Fruit fly (Drosophila melanogaster) whole organism, embryonic: ENCODE data around the gene CG8891.

Experiments used
- ATbp ChIP-seq: fragments of 200-800 bp; sonication (Bioruptor generic); optimal IDR thresholded peaks from 2 replicates; lab custom pipeline; 2017; ENCODE audit warnings: missing biosample characterization, mild to moderate bottlenecking, missing genetic modification characterization, missing genetic modification reagents
- B-H2 ChIP-seq: fragments of 200-800 bp; sonication (Bioruptor generic); optimal IDR thresholded peaks from 2 replicates; lab custom pipeline; 2018; ENCODE audit warnings: missing biosample characterization, mild to moderate bottlenecking, missing genetic modification characterization
- Bteb2 ChIP-seq: fragments of 200-800 bp; sonication (Bioruptor generic); optimal IDR thresholded peaks from 2 replicates; lab custom pipeline; 2016; ENCODE audit warnings: missing biosample characterization, missing genetic modification characterization
- CG10209 ChIP-seq: fragments of 200-800 bp; sonication (Bioruptor generic); optimal IDR thresholded peaks from 3 replicates; lab custom pipeline; 2017; ENCODE audit warnings: missing biosample characterization, mild to moderate bottlenecking, missing genetic modification characterization, missing genetic modification reagents
- CG12659 ChIP-seq: fragments of 200-800 bp; sonication (Bioruptor generic); optimal IDR thresholded peaks from 3 replicates; lab custom pipeline; 2017; ENCODE audit warnings: mild to moderate bottlenecking, missing biosample characterization, missing genetic modification reagents, missing genetic modification characterization
- CG13287 ChIP-seq: fragments of 200-800 bp; sonication (Bioruptor generic); IDR thresholded peaks from 2 replicates; pipeline ENCODE4 v1.3.6; 2022; ENCODE audit warnings: missing biosample characterization, missing genetic modification characterization; ENCODE audit not compliant: partially characterized antibody
- CG14710 ChIP-seq: fragments of 200-800 bp; sonication (Bioruptor generic); optimal IDR thresholded peaks from 3 replicates; lab custom pipeline; 2019; ENCODE audit warnings: missing biosample characterization, mild to moderate bottlenecking, missing genetic modification characterization, moderate library complexity
- CG15269 ChIP-seq: fragments of 200-800 bp; sonication (Bioruptor generic); optimal IDR thresholded peaks from 2 replicates; lab custom pipeline; 2018; ENCODE audit warnings: missing biosample characterization, mild to moderate bottlenecking, missing genetic modification characterization, moderate library complexity
- CG17612 ChIP-seq: fragments of 200-800 bp; sonication (Bioruptor generic); IDR thresholded peaks from 2 replicates; pipeline ENCODE4 v1.3.6; 2022; ENCODE audit warnings: missing biosample characterization, missing genetic modification characterization
- CG34422 ChIP-seq: fragments of 200-800 bp; sonication (Bioruptor generic); IDR thresholded peaks from 3 replicates; pipeline ENCODE4 v1.3.6; 2022; ENCODE audit warnings: missing biosample characterization, missing genetic modification characterization
- CG3838 ChIP-seq: fragments of 200-800 bp; sonication (Bioruptor generic); optimal IDR thresholded peaks from 3 replicates; lab custom pipeline; 2016; ENCODE audit warnings: missing biosample characterization, missing genetic modification characterization
- CG7357 ChIP-seq: fragments of 200-800 bp; sonication (Bioruptor generic); IDR thresholded peaks from 3 replicates; pipeline ENCODE4 v1.3.6; 2022; ENCODE audit warnings: missing biosample characterization, missing genetic modification characterization
- CG7839 ChIP-seq: fragments of 200-800 bp; sonication (Bioruptor generic); optimal IDR thresholded peaks from 3 replicates; lab custom pipeline; 2018; ENCODE audit warnings: missing biosample characterization, mild to moderate bottlenecking, missing genetic modification characterization, moderate library complexity
- CG7928 ChIP-seq: fragments of 200-800 bp; sonication (Bioruptor generic); optimal IDR thresholded peaks from 2 replicates; lab custom pipeline; 2017; ENCODE audit warnings: missing biosample characterization, mild to moderate bottlenecking, missing genetic modification characterization
- CG7987 ChIP-seq: fragments of 200-800 bp; sonication (Bioruptor generic); optimal IDR thresholded peaks from 2 replicates; lab custom pipeline; 2018; ENCODE audit warnings: missing biosample characterization, mild to moderate bottlenecking, missing genetic modification characterization, moderate library complexity
- CG9727 ChIP-seq: fragments of 200-800 bp; sonication (Bioruptor generic); optimal IDR thresholded peaks from 3 replicates; lab custom pipeline; 2017; ENCODE audit warnings: missing biosample characterization, mild to moderate bottlenecking, missing genetic modification characterization
- CG9797 ChIP-seq: fragments of 200-800 bp; sonication (Bioruptor generic); optimal IDR thresholded peaks from 3 replicates; lab custom pipeline; 2018; ENCODE audit warnings: missing biosample characterization, mild to moderate bottlenecking, missing genetic modification characterization
- CTCF ChIP-seq: fragments of 200-800 bp; sonication (Bioruptor generic); optimal IDR thresholded peaks from 2 replicates; lab custom pipeline; 2017; ENCODE audit warnings: missing biosample characterization, mild to moderate bottlenecking, missing genetic modification characterization, moderate library complexity
- Fer3 ChIP-seq: fragments of 200-800 bp; sonication (Bioruptor generic); optimal IDR thresholded peaks from 2 replicates; lab custom pipeline; 2018; ENCODE audit warnings: missing biosample characterization, mild to moderate bottlenecking, missing genetic modification characterization, moderate library complexity
- GATAe ChIP-seq: fragments of 200-800 bp; sonication (Bioruptor generic); conservative IDR thresholded peaks from 2 replicates; pipeline ENCODE4 v1.3.6; 2022; ENCODE audit warnings: missing biosample characterization, missing genetic modification characterization
- HHEX ChIP-seq: fragments of 200-800 bp; sonication (Bioruptor generic); optimal IDR thresholded peaks from 3 replicates; lab custom pipeline; 2017; ENCODE audit warnings: missing biosample characterization, mild to moderate bottlenecking, missing genetic modification characterization, missing genetic modification reagents
- Lhr ChIP-seq: fragments of 200-800 bp; sonication (Bioruptor generic); optimal IDR thresholded peaks from 3 replicates; lab custom pipeline; 2017; ENCODE audit warnings: mild to moderate bottlenecking, missing biosample characterization, missing genetic modification reagents, missing genetic modification characterization
- Sin3A ChIP-seq: fragments of >200 bp; optimal IDR thresholded peaks from 2 replicates; lab custom pipeline; 2018
- Tbp ChIP-seq: fragments of >200 bp; optimal IDR thresholded peaks from 2 replicates; lab custom pipeline; 2018; ENCODE audit warnings: missing biosample characterization, missing genetic modification characterization
- Xrp1 ChIP-seq: fragments of 200-800 bp; sonication (Bioruptor generic); IDR thresholded peaks from 2 replicates; pipeline ENCODE4 v1.3.6; 2022; ENCODE audit warnings: missing biosample characterization, missing genetic modification characterization
- az2 ChIP-seq: fragments of 200-800 bp; sonication (Bioruptor generic); optimal IDR thresholded peaks from 3 replicates; lab custom pipeline; 2016; ENCODE audit warnings: missing biosample characterization, missing genetic modification characterization
- bowl ChIP-seq: fragments of 200-800 bp; sonication (Bioruptor generic); IDR thresholded peaks from 2 replicates; pipeline ENCODE4 v1.3.6; 2022; ENCODE audit warnings: missing biosample characterization, missing genetic modification characterization
- br ChIP-seq: fragments of >200 bp; optimal IDR thresholded peaks from 2 replicates; lab custom pipeline; 2017
- caup ChIP-seq: fragments of 200-800 bp; sonication (Bioruptor generic); optimal IDR thresholded peaks from 3 replicates; lab custom pipeline; 2017; ENCODE audit warnings: missing biosample characterization, mild to moderate bottlenecking, missing genetic modification characterization, moderate library complexity; ENCODE audit not compliant: severe bottlenecking
- ems ChIP-seq: fragments of 200-800 bp; sonication (Bioruptor generic); optimal IDR thresholded peaks from 3 replicates; lab custom pipeline; 2016; ENCODE audit warnings: missing biosample characterization, missing genetic modification characterization
- eyg ChIP-seq: fragments of 200-800 bp; sonication (Bioruptor generic); optimal IDR thresholded peaks from 3 replicates; lab custom pipeline; 2016; ENCODE audit warnings: missing biosample characterization, missing genetic modification characterization
- fd102C ChIP-seq: fragments of 200-800 bp; sonication (Bioruptor generic); optimal IDR thresholded peaks from 2 replicates; lab custom pipeline; 2018; ENCODE audit warnings: missing biosample characterization, mild to moderate bottlenecking, missing genetic modification characterization, moderate library complexity
- gcm ChIP-seq: fragments of 200-800 bp; sonication (Bioruptor generic); optimal IDR thresholded peaks from 2 replicates; lab custom pipeline; 2019; ENCODE audit warnings: missing biosample characterization, mild to moderate bottlenecking, missing genetic modification characterization, moderate library complexity
- grau ChIP-seq: fragments of 200-800 bp; optimal IDR thresholded peaks from 3 replicates; lab custom pipeline; 2019; ENCODE audit warnings: missing biosample characterization, mild to moderate bottlenecking, missing genetic modification characterization, moderate library complexity
- gsb-n ChIP-seq: fragments of 200-800 bp; sonication (Bioruptor generic); optimal IDR thresholded peaks from 3 replicates; lab custom pipeline; 2018; ENCODE audit warnings: missing biosample characterization, mild to moderate bottlenecking, missing genetic modification characterization
- h ChIP-seq: fragments of >200 bp; optimal IDR thresholded peaks from 2 replicates; lab custom pipeline; 2017
- hth ChIP-seq: fragments of >200 bp; optimal IDR thresholded peaks from 2 replicates; lab custom pipeline; 2017; ENCODE audit warnings: inconsistent platforms
- lola ChIP-seq, 3 experiments: fragments of >200 bp in 2 of 3; fragments of 200-800 bp in 1 of 3; sonication (Bioruptor generic) in 1 of 3; optimal IDR thresholded peaks; 2 replicates each; lab custom pipeline; 2017 to 2019; ENCODE audit warnings: missing biosample characterization in 3 of 3, missing genetic modification characterization in 3 of 3, mild to moderate bottlenecking in 1 of 3, moderate library complexity in 1 of 3
- nerfin-2 ChIP-seq: fragments of 200-800 bp; sonication (Bioruptor generic); IDR thresholded peaks from 2 replicates; pipeline ENCODE4 v1.3.6; 2022; ENCODE audit warnings: missing biosample characterization, missing genetic modification characterization; ENCODE audit not compliant: partially characterized antibody
- peb ChIP-seq: fragments of 200-800 bp; sonication (Bioruptor generic); IDR thresholded peaks from 2 replicates; pipeline ENCODE4 v1.3.6; 2022; ENCODE audit warnings: missing biosample characterization, missing genetic modification characterization
- pho ChIP-seq: fragments of 200-800 bp; sonication (Bioruptor generic); optimal IDR thresholded peaks from 2 replicates; lab custom pipeline; 2016; ENCODE audit warnings: missing biosample characterization, missing genetic modification characterization
- prd ChIP-seq, 3 experiments: fragments of >200 bp in 2 of 3; fragments of 200-800 bp in 1 of 3; sonication (Bioruptor generic) in 1 of 3; optimal IDR thresholded peaks in 2 of 3; IDR thresholded peaks in 1 of 3; 2 replicates in 2 of 3; 3 replicates in 1 of 3; pipeline versions ENCODE4 v1.3.6 to Lab custom; 2017 to 2022; ENCODE audit warnings: missing biosample characterization in 1 of 3, missing genetic modification characterization in 1 of 3
- row ChIP-seq: fragments of 200-800 bp; sonication (Bioruptor generic); IDR thresholded peaks from 3 replicates; pipeline ENCODE4 v1.3.6; 2022; ENCODE audit warnings: missing biosample characterization, missing genetic modification characterization
- salm ChIP-seq: fragments of 200-800 bp; sonication (Bioruptor generic); optimal IDR thresholded peaks from 2 replicates; lab custom pipeline; 2018; ENCODE audit warnings: missing biosample characterization, mild to moderate bottlenecking, missing genetic modification characterization
- sr ChIP-seq: fragments of 200-800 bp; sonication (Bioruptor generic); IDR thresholded peaks from 3 replicates; pipeline ENCODE4 v1.3.6; 2022; ENCODE audit warnings: missing biosample characterization, missing genetic modification characterization
- ssp ChIP-seq: fragments of 200-800 bp; sonication (Bioruptor generic); IDR thresholded peaks from 2 replicates; pipeline ENCODE4 v1.3.6; 2022; ENCODE audit warnings: missing biosample characterization, missing genetic modification characterization
- stwl ChIP-seq: fragments of 200-800 bp; sonication (Bioruptor generic); optimal IDR thresholded peaks from 3 replicates; lab custom pipeline; 2018; ENCODE audit warnings: missing biosample characterization, mild to moderate bottlenecking, missing genetic modification characterization, moderate library complexity
- tll ChIP-seq, 2 experiments: fragments of 200-800 bp in 1 of 2; fragments of >200 bp in 1 of 2; sonication (Bioruptor generic) in 1 of 2; optimal IDR thresholded peaks; 2 replicates each; lab custom pipeline; 2017 to 2019; ENCODE audit warnings: missing biosample characterization in 2 of 2, missing genetic modification characterization in 2 of 2, mild to moderate bottlenecking in 1 of 2, moderate library complexity in 1 of 2
- toy ChIP-seq: fragments of 200-800 bp; sonication (Bioruptor generic); IDR thresholded peaks from 2 replicates; pipeline ENCODE4 v1.3.6; 2022; ENCODE audit warnings: missing biosample characterization, missing genetic modification characterization
- trh ChIP-seq: fragments of 200-800 bp; sonication (Bioruptor generic); optimal IDR thresholded peaks from 2 replicates; lab custom pipeline; 2016; ENCODE audit warnings: missing biosample characterization, missing genetic modification characterization
- zen ChIP-seq: fragments of 200-800 bp; sonication (Bioruptor generic); optimal IDR thresholded peaks from 3 replicates; lab custom pipeline; 2018; ENCODE audit warnings: missing biosample characterization, mild to moderate bottlenecking, missing genetic modification characterization, moderate library complexity

CG8891 gene

dm6 chr2L:5010784-5011260 is 31.6 kb upstream of the CG8891 start, which contains the start of the genes CG31917, Tfb5 and SelT (continued):
- TF ChIP-seq CG12659 (peak; percentile 84), salm (tag; lab: Kevin White, UChicago) (peak; percentile 10), Lhr (GFP tag; lab: Kevin White, UChicago) (peak; percentile 28), gcm (GFP tag; lab: Kevin White, UChicago) (peak; percentile 61), grau (tag; lab: Kevin White, UChicago) (peak; percentile 69), nerfin-2 (GFP tag; lab: Robert Waterston, UW) (peak; percentile 37; the same call in 1 of the 2 replicates), sr (GFP tag; lab: Robert Waterston, UW) (no peak), Tbp (no peak), ems (peak; percentile 8), CG34422 (GFP tag; lab: Robert Waterston, UW) (peak; percentile 39; the same call in 2 of the 3 replicates), GATAe (GFP tag; lab: Robert Waterston, UW) (no peak), pho (GFP tag; lab: Kevin White, UChicago) (peak; percentile 77), peb (GFP tag; lab: Robert Waterston, UW) (no peak), row (GFP tag; lab: Robert Waterston, UW) (peak; percentile 95), stwl (tag; lab: Kevin White, UChicago) (peak; percentile 49), B-H2 (GFP tag; lab: Kevin White, UChicago) (peak; percentile 42), Bteb2 (peak; percentile 36), fd102C (GFP tag; lab: Kevin White, UChicago) (no peak), az2 (GFP tag; lab: Kevin White, UChicago) (peak; percentile 36), Fer3 (tag; lab: Kevin White, UChicago) (peak; percentile 18), CG7928 (GFP tag; lab: Kevin White, UChicago) (peak; percentile 46), CTCF (GFP tag; lab: Kevin White, UChicago) (no peak), bowl (GFP tag; lab: Robert Waterston, UW) (no peak), gsb-n (tag; lab: Kevin White, UChicago) (no peak), zen (tag; lab: Kevin White, UChicago) (peak; percentile 50), CG7987 (GFP tag; lab: Kevin White, UChicago) (no peak), tll (GFP tag; optimal IDR thresholded peaks at IDR 0.05; lab: Kevin White, UChicago) (peak in 1 of 2 experiments; percentile 64), caup (no peak), lola (GFP tag; optimal IDR thresholded peaks at IDR 0.05; lab: Kevin White, UChicago) (peak in 1 of 3 experiments; percentile 50), ssp (GFP tag; lab: Robert Waterston, UW) (0 out of 2 replicates have a peak, but pooled peaks have one; percentile 23), eyg (no peak), HHEX (peak; percentile 25), CG15269 (tag; lab: Kevin White, UChicago) (no peak), CG3838 (GFP tag; lab: Kevin White, UChicago) (peak; percentile 38), CG13287 (peak; percentile 85), CG14710 (peak; percentile 69), CG7357 (GFP tag; lab: Robert Waterston, UW) (no peak), ATbp (GFP tag; lab: Kevin White, UChicago) (no peak), CG9797 (peak; percentile 30), br (lab: Kevin White, UChicago) (no peak), CG17612 (GFP tag; lab: Robert Waterston, UW) (no peak), prd (optimal IDR thresholded peaks at IDR 0.05; lab: Kevin White, UChicago) (no peak), prd (GFP tag; IDR thresholded peaks at IDR 0.05; lab: Robert Waterston, UW) (peak; percentile 55; the same call in 2 of the 3 replicates), toy (GFP tag; lab: Robert Waterston, UW) (no peak), CG10209 (peak; percentile 41), trh (no peak), hth (lab: Kevin White, UChicago) (no peak), CG7839 (tag; lab: Kevin White, UChicago) (peak; percentile 59), Xrp1 (GFP tag; lab: Robert Waterston, UW) (peak; percentile 43; the same call in 1 of the 2 replicates), CG9727 (peak; percentile 45), Sin3A (lab: Kevin White, UChicago) (peak; percentile 66), h (lab: Kevin White, UChicago) (no peak)
